Fruit fly (Drosophila melanogaster) whole organism, adult: ENCODE results near the gene Mhc.

Experiments used
- CG12768 ChIP-seq: fragments of 200-800 bp; sonication (Bioruptor generic); optimal IDR thresholded peaks from 2 replicates; lab custom pipeline; 2017; ENCODE audit warnings: missing biosample characterization, missing genetic modification characterization, mild to moderate bottlenecking, moderate library complexity, missing genetic modification reagents
- CG14711 ChIP-seq: fragments of 200-800 bp; sonication (Bioruptor generic); optimal IDR thresholded peaks from 2 replicates; lab custom pipeline; 2018; ENCODE audit warnings: missing biosample characterization, mild to moderate bottlenecking, missing genetic modification characterization, moderate library complexity
- CG5204 ChIP-seq: fragments of 200-800 bp; sonication (Bioruptor generic); optimal IDR thresholded peaks from 2 replicates; lab custom pipeline; 2016; ENCODE audit warnings: missing biosample characterization, missing genetic modification characterization
- CG7045 ChIP-seq: fragments of 200-800 bp; sonication (Bioruptor generic); optimal IDR thresholded peaks from 2 replicates; lab custom pipeline; 2017; ENCODE audit warnings: missing biosample characterization, mild to moderate bottlenecking, missing genetic modification characterization
- CG7101 ChIP-seq: fragments of 200-800 bp; sonication (Bioruptor generic); optimal IDR thresholded peaks from 2 replicates; lab custom pipeline; 2018; ENCODE audit warnings: missing biosample characterization, mild to moderate bottlenecking, missing genetic modification characterization, moderate library complexity
- bab1 ChIP-seq: fragments of 200-800 bp; sonication (Bioruptor generic); optimal IDR thresholded peaks from 3 replicates; lab custom pipeline; 2019; ENCODE audit warnings: missing biosample characterization, mild to moderate bottlenecking, missing genetic modification characterization, moderate library complexity
- cnc ChIP-seq, 2 experiments: fragments of >200 bp; optimal IDR thresholded peaks; 2 replicates each; lab custom pipeline; 2017
- toe ChIP-seq: fragments of 200-800 bp; sonication (Bioruptor generic); optimal IDR thresholded peaks from 2 replicates; lab custom pipeline; 2016; ENCODE audit warnings: missing biosample characterization, missing genetic modification characterization

DNA sequence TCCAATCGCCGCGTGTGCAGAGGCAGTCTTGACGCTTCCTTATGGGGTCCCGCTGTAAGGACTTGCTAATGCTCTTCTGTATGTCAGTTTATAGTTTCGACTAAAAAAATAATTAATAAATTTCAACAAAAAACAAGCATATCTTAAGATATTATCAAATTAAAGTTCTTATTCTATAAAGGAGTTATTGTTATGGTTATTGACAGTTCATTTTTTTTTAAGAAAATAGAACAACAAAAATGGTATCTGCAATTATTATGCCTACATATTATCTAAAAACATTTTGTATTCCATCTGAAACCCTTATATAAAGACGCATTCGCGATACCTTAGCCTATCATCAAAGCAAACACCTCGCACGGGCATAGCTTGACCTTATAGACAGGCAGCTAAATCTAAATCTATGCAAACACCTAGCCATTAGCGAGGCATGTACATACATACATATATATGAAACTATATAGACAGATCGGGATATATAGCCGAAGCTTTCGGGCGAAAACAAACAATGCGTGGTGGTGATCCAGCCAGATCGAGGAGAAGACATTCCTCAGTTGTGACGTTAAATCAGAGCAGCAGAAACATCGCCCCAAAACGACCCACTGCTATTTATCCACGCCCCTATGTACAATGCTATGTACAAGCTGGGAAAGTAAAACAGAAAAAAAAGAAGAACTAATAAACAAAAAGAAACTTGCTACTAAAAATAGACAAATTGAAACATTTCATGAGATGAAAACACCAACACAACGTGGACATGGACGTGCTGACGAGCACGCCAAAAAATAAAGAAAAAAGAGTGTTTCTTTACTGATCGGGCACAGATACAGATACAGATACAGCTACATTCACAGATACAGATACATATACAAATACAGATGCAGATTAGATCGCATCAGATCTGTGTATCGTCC is 5.6 kb upstream of the Mhc start, which contains the start of gene ppk17:
- no peak for TF ChIP-seq cnc (optimal IDR thresholded peaks at IDR 0.05; lab: Kevin White, UChicago)
- no peak for TF ChIP-seq CG12768 (GFP tag; lab: Kevin White, UChicago)
- no peak for TF ChIP-seq toe (GFP tag; lab: Kevin White, UChicago)
- no peak for TF ChIP-seq CG7045 (GFP tag; lab: Kevin White, UChicago)
- TF ChIP-seq CG7101, result no peak
- no peak for TF ChIP-seq CG14711 (tag; lab: Kevin White, UChicago)
- TF ChIP-seq bab1 (GFP tag; lab: Kevin White, UChicago), result no peak
- TF ChIP-seq CG5204 (GFP tag; lab: Kevin White, UChicago), result no peak
